Fruit fly (Drosophila melanogaster): ENCODE measurements around the gene fy.

Gene fy

DNA sequence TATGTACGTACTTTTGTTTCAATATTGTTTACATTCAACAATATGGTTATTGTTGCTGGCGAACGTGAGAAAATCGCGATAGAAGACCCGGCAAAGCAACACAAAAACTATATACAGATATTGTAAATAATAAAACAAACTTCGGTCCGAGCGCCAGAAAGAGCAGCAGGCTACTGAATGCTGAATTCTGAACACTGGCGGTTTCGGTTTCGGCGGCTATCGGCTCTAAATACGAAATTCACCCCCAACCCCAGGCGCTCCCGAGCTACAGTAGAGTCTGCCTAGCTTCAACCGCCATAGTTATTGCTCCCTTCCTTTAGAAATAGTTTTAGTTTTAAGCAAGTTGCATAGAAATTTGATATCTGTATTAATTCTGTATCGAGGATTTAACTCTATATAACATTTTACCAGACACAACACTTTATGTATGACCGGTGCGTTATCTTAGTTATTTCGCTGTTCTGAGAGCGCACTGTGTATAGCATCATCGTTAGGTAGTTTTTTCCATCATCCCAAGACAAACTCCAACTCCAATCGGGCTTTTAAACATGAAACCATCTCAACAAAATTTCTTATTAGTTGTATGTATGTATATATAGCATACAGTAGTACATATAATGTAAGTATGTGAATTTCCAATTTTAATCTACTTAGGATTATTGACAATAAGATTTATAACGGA is 40.7 kb downstream of the fy start, which contains the start of gene CG7627 (continued):
- TF ChIP-seq CG7786 (GFP tag; optimal IDR thresholded peaks at IDR 0.05) (peak; percentile 87), Bteb2 (GFP tag; optimal IDR thresholded peaks at IDR 0.05) (peak; percentile 10), Pdp1 (GFP tag; optimal IDR thresholded peaks at IDR 0.05) (peak; percentile 35 to 70), tgo (GFP tag; IDR thresholded peaks at IDR 0.05) (peak; percentile 74), CG10321 (GFP tag; IDR thresholded peaks at IDR 0.05) (no peak), Sry-δ (GFP tag; optimal IDR thresholded peaks at IDR 0.05) (peak; percentile 48), Blimp-1 (GFP tag; optimal IDR thresholded peaks at IDR 0.05) (peak; percentile 66), CG4854 (GFP tag; optimal IDR thresholded peaks at IDR 0.05) (peak; percentile 19), HHEX (GFP tag; optimal IDR thresholded peaks at IDR 0.05) (peak; percentile 80), Hr78 (GFP tag; optimal IDR thresholded peaks at IDR 0.05) (peak in 1 of 2 experiments; percentile 15), CG1233 (GFP tag; optimal IDR thresholded peaks at IDR 0.05) (peak; percentile 54), CG4707 (GFP tag; optimal IDR thresholded peaks at IDR 0.05) (peak; percentile 37), mld (GFP tag; IDR thresholded peaks at IDR 0.05; ENCODE audit: partially characterized antibody) (no peak), gro (GFP tag; optimal IDR thresholded peaks at IDR 0.05) (peak; percentile 75), CG9437 (GFP tag; optimal IDR thresholded peaks at IDR 0.05) (peak; percentile 67), jumu (GFP tag; optimal IDR thresholded peaks at IDR 0.05) (peak; percentile 76), ttk (GFP tag; IDR thresholded peaks at IDR 0.05) (peak; percentile 72), Fer2 (tag; optimal IDR thresholded peaks at IDR 0.05) (peak; percentile 58), Kr (GFP tag; optimal IDR thresholded peaks at IDR 0.05) (no peak), sug (tag; optimal IDR thresholded peaks at IDR 0.05) (peak; percentile 55), Atf3 (GFP tag; optimal IDR thresholded peaks at IDR 0.05) (peak; percentile 44), usp (GFP tag; optimal IDR thresholded peaks at IDR 0.05) (no peak), Ravus (GFP tag; IDR thresholded peaks at IDR 0.05) (peak; percentile 54), run (tag; optimal IDR thresholded peaks at IDR 0.05) (peak; percentile 35), CG17186 (GFP tag; optimal IDR thresholded peaks at IDR 0.05) (no peak), ac (GFP tag; optimal IDR thresholded peaks at IDR 0.05) (no peak), CG12071 (GFP tag; optimal IDR thresholded peaks at IDR 0.05) (peak; percentile 32), CG18011 (GFP tag; optimal IDR thresholded peaks at IDR 0.05) (peak; percentile 26), sc (optimal IDR thresholded peaks at IDR 0.05) (no peak), sc (GFP tag; optimal IDR thresholded peaks at IDR 0.05) (peak; percentile 6), Meics (GFP tag; optimal IDR thresholded peaks at IDR 0.05) (peak; percentile 84), Hey (tag; optimal IDR thresholded peaks at IDR 0.05) (no peak), CG9609 (GFP tag; optimal IDR thresholded peaks at IDR 0.05) (peak; percentile 72), knrl (GFP tag; IDR thresholded peaks at IDR 0.05; ENCODE audit: partially characterized antibody) (no peak), odd (GFP tag; optimal IDR thresholded peaks at IDR 0.05) (peak; percentile 51), CG2875 (GFP tag; optimal IDR thresholded peaks at IDR 0.05) (peak; percentile 54), CG13424 (tag; optimal IDR thresholded peaks at IDR 0.05) (peak; percentile 78), CG6854 (GFP tag; optimal IDR thresholded peaks at IDR 0.05) (peak; percentile 60), Nf-YC (tag; optimal IDR thresholded peaks at IDR 0.05) (peak; percentile 55), CG31224 (GFP tag; IDR thresholded peaks at IDR 0.05) (peak; percentile 96), B-H1 (GFP tag; IDR thresholded peaks at IDR 0.05) (no peak), croc (GFP tag; conservative IDR thresholded peaks at IDR 0.05) (peak; percentile 69), so (GFP tag; IDR thresholded peaks at IDR 0.05) (peak; percentile 74), CG16863 (GFP tag; optimal IDR thresholded peaks at IDR 0.05) (peak; percentile 40), D19A (tag; optimal IDR thresholded peaks at IDR 0.05) (peak; percentile 33), h (optimal IDR thresholded peaks at IDR 0.05) (no peak), tna (GFP tag; IDR thresholded peaks at IDR 0.05; ENCODE audit: partially characterized antibody) (no peak), CG33213 (GFP tag; optimal IDR thresholded peaks at IDR 0.05) (peak; percentile 34), CG1832 (GFP tag; optimal IDR thresholded peaks at IDR 0.05) (no peak), Dip2 (GFP tag; IDR thresholded peaks at IDR 0.05) (no peak; the same call in 1 of the 2 replicates)
